Fruit fly (Drosophila melanogaster) whole organism, embryonic: ENCODE results near the gene NimC3.

Experiments used
- Antp ChIP-seq: fragments of 200-800 bp; sonication (Bioruptor generic); optimal IDR thresholded peaks from 3 replicates; lab custom pipeline; 2016; ENCODE audit warnings: missing biosample characterization, missing genetic modification characterization
- Atf3 ChIP-seq: fragments of 200-800 bp; sonication (Bioruptor generic); optimal IDR thresholded peaks from 3 replicates; lab custom pipeline; 2016; ENCODE audit warnings: missing biosample characterization, missing genetic modification characterization
- CG10274 ChIP-seq: fragments of 200-800 bp; sonication (Bioruptor generic); optimal IDR thresholded peaks from 3 replicates; lab custom pipeline; 2017; ENCODE audit warnings: missing biosample characterization, mild to moderate bottlenecking, missing genetic modification characterization
- CG10654 ChIP-seq: fragments of 200-800 bp; sonication (Bioruptor generic); optimal IDR thresholded peaks from 2 replicates; lab custom pipeline; 2016; ENCODE audit warnings: missing biosample characterization, missing genetic modification characterization
- CG11398 ChIP-seq: fragments of 200-800 bp; sonication (Bioruptor generic); optimal IDR thresholded peaks from 2 replicates; lab custom pipeline; 2016; ENCODE audit warnings: missing biosample characterization, missing genetic modification characterization
- CG11696 ChIP-seq: fragments of 200-800 bp; sonication (Bioruptor generic); IDR thresholded peaks from 2 replicates; pipeline ENCODE4 v1.3.6; 2022; ENCODE audit warnings: missing biosample characterization, missing genetic modification characterization
- CG12104 ChIP-seq: fragments of 200-800 bp; sonication (Bioruptor generic); optimal IDR thresholded peaks from 3 replicates; lab custom pipeline; 2016; ENCODE audit warnings: missing biosample characterization, missing genetic modification characterization
- CG13123 ChIP-seq: fragments of 200-800 bp; sonication (Bioruptor generic); optimal IDR thresholded peaks from 2 replicates; lab custom pipeline; 2016; ENCODE audit warnings: missing biosample characterization, missing genetic modification characterization
- CG13624 ChIP-seq: fragments of 200-800 bp; sonication (Bioruptor generic); optimal IDR thresholded peaks from 2 replicates; lab custom pipeline; 2016; ENCODE audit warnings: missing biosample characterization, missing genetic modification characterization
- CG14441 ChIP-seq: fragments of 200-800 bp; sonication (Bioruptor generic); IDR thresholded peaks from 2 replicates; pipeline ENCODE4 v1.3.6; 2022; ENCODE audit warnings: missing biosample characterization, missing genetic modification characterization
- CG14965 ChIP-seq: fragments of 200-800 bp; sonication (Bioruptor generic); optimal IDR thresholded peaks from 2 replicates; lab custom pipeline; 2016; ENCODE audit warnings: missing biosample characterization, missing genetic modification characterization, borderline replicate concordance
- CG17385 ChIP-seq: fragments of 200-800 bp; sonication (Bioruptor generic); optimal IDR thresholded peaks from 3 replicates; lab custom pipeline; 2018; ENCODE audit warnings: missing biosample characterization, mild to moderate bottlenecking, missing genetic modification characterization
- CG18764 ChIP-seq: fragments of 200-800 bp; sonication (Bioruptor generic); optimal IDR thresholded peaks from 3 replicates; lab custom pipeline; 2016; ENCODE audit warnings: missing biosample characterization, missing genetic modification characterization
- CG31224 ChIP-seq: fragments of 200-800 bp; sonication (Bioruptor generic); IDR thresholded peaks from 2 replicates; pipeline ENCODE4 v1.3.6; 2022; ENCODE audit warnings: missing biosample characterization, missing genetic modification characterization
- CG32767 ChIP-seq: fragments of 200-800 bp; sonication (Bioruptor generic); IDR thresholded peaks from 2 replicates; pipeline ENCODE4 v1.3.6; 2022; ENCODE audit warnings: missing biosample characterization, missing genetic modification characterization
- CG34224 ChIP-seq: fragments of 200-800 bp; sonication (Bioruptor generic); IDR thresholded peaks from 3 replicates; pipeline ENCODE4 v1.3.6; 2022; ENCODE audit warnings: missing biosample characterization, missing genetic modification characterization; ENCODE audit not compliant: partially characterized antibody
- CG4282 ChIP-seq: fragments of 200-800 bp; sonication (Bioruptor generic); optimal IDR thresholded peaks from 2 replicates; lab custom pipeline; 2016; ENCODE audit warnings: missing biosample characterization, missing genetic modification characterization
- CG4424 ChIP-seq: fragments of 200-800 bp; sonication (Bioruptor generic); optimal IDR thresholded peaks from 3 replicates; lab custom pipeline; 2016; ENCODE audit warnings: missing biosample characterization, missing genetic modification characterization
- CG6791 ChIP-seq: fragments of 200-800 bp; sonication (Bioruptor generic); IDR thresholded peaks from 3 replicates; pipeline ENCODE4 v1.3.6; 2022; ENCODE audit warnings: missing biosample characterization, missing genetic modification characterization; ENCODE audit not compliant: partially characterized antibody
- CG7745 ChIP-seq: fragments of 200-800 bp; sonication (Bioruptor generic); optimal IDR thresholded peaks from 2 replicates; lab custom pipeline; 2018; ENCODE audit warnings: missing biosample characterization, mild to moderate bottlenecking, missing genetic modification characterization, moderate library complexity
- CG8290 ChIP-seq, 3 experiments: fragments of 200-800 bp; sonication (Bioruptor generic); optimal IDR thresholded peaks; 2 replicates each; lab custom pipeline; 2016 to 2019; ENCODE audit warnings: missing biosample characterization in 3 of 3, missing genetic modification characterization in 3 of 3, mild to moderate bottlenecking in 2 of 3, moderate library complexity in 1 of 3
- CG8388 ChIP-seq: fragments of 200-800 bp; sonication (Bioruptor generic); optimal IDR thresholded peaks from 2 replicates; lab custom pipeline; 2019; ENCODE audit warnings: missing biosample characterization, mild to moderate bottlenecking, missing genetic modification characterization, moderate library complexity
- CG8944 ChIP-seq: fragments of 200-800 bp; sonication (Bioruptor generic); optimal IDR thresholded peaks from 3 replicates; lab custom pipeline; 2016; ENCODE audit warnings: missing biosample characterization, missing genetic modification characterization
- CG9727 ChIP-seq: fragments of 200-800 bp; sonication (Bioruptor generic); optimal IDR thresholded peaks from 3 replicates; lab custom pipeline; 2017; ENCODE audit warnings: missing biosample characterization, mild to moderate bottlenecking, missing genetic modification characterization
- CG9817 ChIP-seq: fragments of 200-800 bp; sonication (Bioruptor generic); optimal IDR thresholded peaks from 2 replicates; lab custom pipeline; 2018; ENCODE audit warnings: missing biosample characterization, mild to moderate bottlenecking, missing genetic modification characterization, moderate library complexity
- Dip2 ChIP-seq: fragments of 200-800 bp; sonication (Bioruptor generic); IDR thresholded peaks from 2 replicates; pipeline ENCODE4 v1.3.6; 2022; ENCODE audit warnings: missing biosample characterization, missing genetic modification characterization
- Fer3 ChIP-seq: fragments of 200-800 bp; sonication (Bioruptor generic); optimal IDR thresholded peaks from 2 replicates; lab custom pipeline; 2018; ENCODE audit warnings: missing biosample characterization, mild to moderate bottlenecking, missing genetic modification characterization, moderate library complexity
- Gug ChIP-seq: fragments of 200-800 bp; sonication (Bioruptor generic); IDR thresholded peaks from 4 replicates; pipeline ENCODE4 v1.3.6; 2022; ENCODE audit warnings: missing biosample characterization, missing genetic modification characterization
- HLH54F ChIP-seq: fragments of 200-800 bp; sonication (Bioruptor generic); optimal IDR thresholded peaks from 3 replicates; lab custom pipeline; 2016; ENCODE audit warnings: missing biosample characterization, missing genetic modification characterization
- HmgZ ChIP-seq: fragments of 200-800 bp; sonication (Bioruptor generic); optimal IDR thresholded peaks from 2 replicates; lab custom pipeline; 2018; ENCODE audit warnings: missing biosample characterization, mild to moderate bottlenecking, missing genetic modification characterization
- Sry-β ChIP-seq: fragments of 200-800 bp; sonication (Bioruptor generic); optimal IDR thresholded peaks from 2 replicates; lab custom pipeline; 2018; ENCODE audit warnings: missing biosample characterization, mild to moderate bottlenecking, missing genetic modification characterization, moderate library complexity
- Tbp ChIP-seq: fragments of >200 bp; optimal IDR thresholded peaks from 2 replicates; lab custom pipeline; 2018; ENCODE audit warnings: missing biosample characterization, missing genetic modification characterization
- Vsx1 ChIP-seq: fragments of 200-800 bp; sonication (Bioruptor generic); optimal IDR thresholded peaks from 2 replicates; lab custom pipeline; 2017; ENCODE audit warnings: missing biosample characterization, mild to moderate bottlenecking, missing genetic modification characterization, missing genetic modification reagents
- Xrp1 ChIP-seq: fragments of 200-800 bp; sonication (Bioruptor generic); IDR thresholded peaks from 2 replicates; pipeline ENCODE4 v1.3.6; 2022; ENCODE audit warnings: missing biosample characterization, missing genetic modification characterization
- ab ChIP-seq: fragments of 200-800 bp; sonication (Bioruptor generic); optimal IDR thresholded peaks from 2 replicates; lab custom pipeline; 2016; ENCODE audit warnings: missing biosample characterization, missing genetic modification characterization
- danr ChIP-seq: fragments of 200-800 bp; sonication (Bioruptor generic); IDR thresholded peaks from 2 replicates; pipeline ENCODE4 v1.3.6; 2022; ENCODE audit warnings: missing biosample characterization, missing genetic modification characterization
- fd64A ChIP-seq: fragments of 200-800 bp; sonication (Bioruptor generic); optimal IDR thresholded peaks from 3 replicates; lab custom pipeline; 2018; ENCODE audit warnings: missing biosample characterization, mild to moderate bottlenecking, missing genetic modification characterization
- gce ChIP-seq: fragments of 200-800 bp; sonication (Bioruptor generic); IDR thresholded peaks from 3 replicates; pipeline ENCODE4 v1.3.6; 2022; ENCODE audit warnings: missing biosample characterization, missing genetic modification characterization
- gcm2 ChIP-seq: fragments of 200-800 bp; sonication (Bioruptor generic); optimal IDR thresholded peaks from 2 replicates; lab custom pipeline; 2016; ENCODE audit warnings: missing biosample characterization, missing genetic modification characterization
- jumu ChIP-seq: fragments of 200-800 bp; sonication (Bioruptor generic); optimal IDR thresholded peaks from 3 replicates; lab custom pipeline; 2016; ENCODE audit warnings: missing biosample characterization, missing genetic modification characterization
- klu ChIP-seq: fragments of 200-800 bp; sonication (Bioruptor generic); IDR thresholded peaks from 2 replicates; pipeline ENCODE4 v1.3.6; 2022; ENCODE audit warnings: missing biosample characterization, missing genetic modification characterization
- lola ChIP-seq, 3 experiments: fragments of >200 bp in 2 of 3; fragments of 200-800 bp in 1 of 3; sonication (Bioruptor generic) in 1 of 3; optimal IDR thresholded peaks; 2 replicates each; lab custom pipeline; 2017 to 2019; ENCODE audit warnings: missing biosample characterization in 3 of 3, missing genetic modification characterization in 3 of 3, mild to moderate bottlenecking in 1 of 3, moderate library complexity in 1 of 3
- lov ChIP-seq, 2 experiments: fragments of 200-800 bp in 1 of 2; fragments of >200 bp in 1 of 2; sonication (Bioruptor generic) in 1 of 2; IDR thresholded peaks in 1 of 2; optimal IDR thresholded peaks in 1 of 2; 2 replicates in 1 of 2; 3 replicates in 1 of 2; pipeline versions ENCODE4 v1.3.6 to Lab custom; 2017 to 2022; ENCODE audit warnings: missing biosample characterization in 1 of 2, missing genetic modification characterization in 1 of 2
- nau ChIP-seq: fragments of 200-800 bp; sonication (Bioruptor generic); optimal IDR thresholded peaks from 3 replicates; lab custom pipeline; 2017; ENCODE audit warnings: missing biosample characterization, mild to moderate bottlenecking, missing genetic modification characterization, missing genetic modification reagents
- onecut ChIP-seq: fragments of 200-800 bp; sonication (Bioruptor generic); IDR thresholded peaks from 2 replicates; pipeline ENCODE4 v1.3.6; 2022; ENCODE audit warnings: missing biosample characterization, missing genetic modification characterization
- sima ChIP-seq: fragments of 200-800 bp; sonication (Bioruptor generic); optimal IDR thresholded peaks from 2 replicates; lab custom pipeline; 2016; ENCODE audit warnings: missing biosample characterization, missing genetic modification characterization
- sr ChIP-seq: fragments of 200-800 bp; sonication (Bioruptor generic); IDR thresholded peaks from 3 replicates; pipeline ENCODE4 v1.3.6; 2022; ENCODE audit warnings: missing biosample characterization, missing genetic modification characterization
- stc ChIP-seq: fragments of 200-800 bp; sonication (Bioruptor generic); IDR thresholded peaks from 2 replicates; pipeline ENCODE4 v1.3.6; 2022; ENCODE audit warnings: missing biosample characterization, missing genetic modification characterization
- zfh2 ChIP-seq: fragments of 200-800 bp; sonication (Bioruptor generic); optimal IDR thresholded peaks from 2 replicates; lab custom pipeline; 2016; ENCODE audit warnings: missing biosample characterization, missing genetic modification characterization

NimC3 gene

dm6 chr2L:14024051-14024745 lies 4.2 kb upstream of the NimC3 start (continued):
- TF ChIP-seq CG34224 (GFP tag; lab: Robert Waterston, UW) = no peak
- TF ChIP-seq CG8290 (GFP tag; optimal IDR thresholded peaks at IDR 0.05; lab: Kevin White, UChicago) = peak; percentile 100
- TF ChIP-seq CG8290 (tag; optimal IDR thresholded peaks at IDR 0.05; lab: Kevin White, UChicago) = peak; percentile 100
- peak; percentile 91 for TF ChIP-seq zfh2
- peak; percentile 98 for TF ChIP-seq CG4424 (GFP tag; lab: Kevin White, UChicago)
- peak; percentile 96 for TF ChIP-seq CG14965
- peak; percentile 100 for TF ChIP-seq CG10654 (GFP tag; lab: Kevin White, UChicago)
- peak; percentile 98 for TF ChIP-seq CG9817 (tag; lab: Kevin White, UChicago)
- TF ChIP-seq sima (GFP tag; lab: Kevin White, UChicago) = peak; percentile 97
- peak; percentile 100 for TF ChIP-seq sr (GFP tag; lab: Robert Waterston, UW)
- peak; percentile 99 for TF ChIP-seq CG7745 (tag; lab: Kevin White, UChicago)
- TF ChIP-seq CG10274 (GFP tag; lab: Kevin White, UChicago) = peak; percentile 96
- TF ChIP-seq CG12104 = peak; percentile 100
- no peak for TF ChIP-seq lov (optimal IDR thresholded peaks at IDR 0.05; lab: Kevin White, UChicago)
- TF ChIP-seq lov (GFP tag; IDR thresholded peaks at IDR 0.05; lab: Robert Waterston, UW) = peak; percentile 99
- TF ChIP-seq Antp (GFP tag; lab: Kevin White, UChicago) = peak; percentile 99
- TF ChIP-seq Gug (GFP tag; lab: Robert Waterston, UW) = peak; percentile 81; the same call in 2 of the 4 replicates
- TF ChIP-seq CG14441 (GFP tag; lab: Robert Waterston, UW) = peak; percentile 97
- TF ChIP-seq Xrp1 (GFP tag; lab: Robert Waterston, UW) = peak; percentile 99
- peak; percentile 100 for TF ChIP-seq CG18764 (GFP tag; lab: Kevin White, UChicago)
- peak; percentile 96 for TF ChIP-seq CG8388 (GFP tag; lab: Kevin White, UChicago)
- TF ChIP-seq Fer3 = peak; percentile 99
- no peak for TF ChIP-seq CG6791 (GFP tag; lab: Robert Waterston, UW)
- peak; percentile 98 for TF ChIP-seq danr (GFP tag; lab: Robert Waterston, UW)
- TF ChIP-seq Dip2 (GFP tag; lab: Robert Waterston, UW) = no peak
- peak; percentile 99 for TF ChIP-seq jumu (GFP tag; lab: Kevin White, UChicago)
- peak; percentile 100 for TF ChIP-seq gce (GFP tag; lab: Robert Waterston, UW)
- TF ChIP-seq CG17385 (GFP tag; lab: Kevin White, UChicago) = peak; percentile 97
- TF ChIP-seq CG32767 (GFP tag; lab: Robert Waterston, UW) = peak; percentile 98
- TF ChIP-seq CG9727 (GFP tag; lab: Kevin White, UChicago) = peak; percentile 100
- peak; percentile 99 for TF ChIP-seq gcm2
- peak; percentile 100 for TF ChIP-seq CG11398 (GFP tag; lab: Kevin White, UChicago)
- TF ChIP-seq stc (GFP tag; lab: Robert Waterston, UW) = peak; percentile 98
- peak; percentile 97 for TF ChIP-seq CG11696 (GFP tag; lab: Robert Waterston, UW)
- peak; percentile 93 for TF ChIP-seq klu (GFP tag; lab: Robert Waterston, UW)
- peak; percentile 98 for TF ChIP-seq CG4282 (GFP tag; lab: Kevin White, UChicago)
- peak; percentile 99 for TF ChIP-seq CG31224
- peak in 1 of 3 experiments; percentile 98 for TF ChIP-seq lola (GFP tag; optimal IDR thresholded peaks at IDR 0.05; lab: Kevin White, UChicago)
- peak; percentile 98 for TF ChIP-seq onecut (GFP tag; lab: Robert Waterston, UW)
- peak; percentile 100 for TF ChIP-seq Vsx1
- peak; percentile 100 for TF ChIP-seq CG13123 (GFP tag; lab: Kevin White, UChicago)
- no peak for TF ChIP-seq Tbp (GFP tag; lab: Kevin White, UChicago)
- TF ChIP-seq CG13624 (GFP tag; lab: Kevin White, UChicago) = peak; percentile 98
- TF ChIP-seq HLH54F (GFP tag; lab: Kevin White, UChicago) = peak; percentile 96
- TF ChIP-seq nau (GFP tag; lab: Kevin White, UChicago) = peak; percentile 100
- TF ChIP-seq ab (GFP tag; lab: Kevin White, UChicago) = peak; percentile 95
- TF ChIP-seq HmgZ (tag; lab: Kevin White, UChicago) = peak; percentile 100
- TF ChIP-seq fd64A = peak; percentile 100
- TF ChIP-seq Atf3 (GFP tag; lab: Kevin White, UChicago) = peak; percentile 99
- TF ChIP-seq CG8944 = peak; percentile 99
- TF ChIP-seq Sry-β (GFP tag; lab: Kevin White, UChicago) = peak; percentile 85
